Worm (Caenorhabditis elegans) whole organism, L2 larva: ENCODE data around the gene fbxb-41.

Source experiments
- C34F6.9 ChIP-seq: fragments of 150-350 bp; optimal IDR thresholded peaks from 2 replicates; lab custom pipeline; 2014; ENCODE audit warnings: missing biosample characterization, missing genetic modification characterization
- F13H6.1 ChIP-seq: sonication (generic microtip); optimal IDR thresholded peaks from 2 replicates; lab custom pipeline; 2016; ENCODE audit warnings: missing genetic modification characterization, missing compliant biosample characterization
- ZK546.5 ChIP-seq: sonication (generic microtip); optimal IDR thresholded peaks from 2 replicates; lab custom pipeline; 2017; ENCODE audit warnings: missing biosample characterization, missing genetic modification characterization
- alr-1 ChIP-seq: fragments of 150-350 bp; optimal IDR thresholded peaks from 2 replicates; lab custom pipeline; 2014; ENCODE audit warnings: missing biosample characterization, missing genetic modification characterization
- aly-2 ChIP-seq: fragments of 150-350 bp; optimal IDR thresholded peaks from 2 replicates; lab custom pipeline; 2014; ENCODE audit warnings: missing biosample characterization, missing genetic modification characterization
- ama-1 ChIP-seq: fragments of 150-350 bp; optimal IDR thresholded peaks from 2 replicates; lab custom pipeline; 2018; ENCODE audit warnings: inconsistent platforms
- blmp-1 ChIP-seq: sonication (generic microtip); optimal IDR thresholded peaks from 2 replicates; lab custom pipeline; 2017; ENCODE audit warnings: missing genetic modification characterization, mild to moderate bottlenecking, missing compliant biosample characterization, antibody characterized with exemption, moderate library complexity; ENCODE audit not compliant: insufficient read depth
- ceh-16 ChIP-seq: fragments of 150-350 bp; optimal IDR thresholded peaks from 2 replicates; lab custom pipeline; 2014; ENCODE audit warnings: missing biosample characterization, missing genetic modification characterization
- crh-2 ChIP-seq: sonication (generic microtip); optimal IDR thresholded peaks from 2 replicates; lab custom pipeline; 2017; ENCODE audit warnings: missing biosample characterization, missing genetic modification characterization
- dmd-4 ChIP-seq: sonication (generic microtip); optimal IDR thresholded peaks from 2 replicates; lab custom pipeline; 2017; ENCODE audit warnings: missing biosample characterization, missing genetic modification characterization
- egl-27 ChIP-seq: sonication (generic microtip); optimal IDR thresholded peaks from 3 replicates; lab custom pipeline; 2017; ENCODE audit warnings: missing biosample characterization, missing genetic modification reagents, missing genetic modification characterization
- elt-3 ChIP-seq: sonication (generic microtip); optimal IDR thresholded peaks from 2 replicates; lab custom pipeline; 2017; ENCODE audit warnings: missing biosample characterization, missing genetic modification characterization
- fos-1 ChIP-seq: fragments of 150-350 bp; optimal IDR thresholded peaks from 2 replicates; lab custom pipeline; 2014; ENCODE audit warnings: missing biosample characterization, missing genetic modification characterization
- lin-11 ChIP-seq: fragments of 150-350 bp; sonication (generic microtip); optimal IDR thresholded peaks from 2 replicates; lab custom pipeline; 2014; ENCODE audit warnings: missing biosample characterization, missing genetic modification characterization, inconsistent platforms, mixed read lengths
- lin-13 ChIP-seq: fragments of 150-350 bp; optimal IDR thresholded peaks from 2 replicates; lab custom pipeline; 2014; ENCODE audit warnings: missing biosample characterization, missing genetic modification reagents, missing genetic modification characterization
- lin-39 ChIP-seq: fragments of 150-350 bp; optimal IDR thresholded peaks from 2 replicates; lab custom pipeline; 2014; ENCODE audit warnings: missing biosample characterization, missing genetic modification reagents, missing genetic modification characterization
- lsy-2 ChIP-seq, 2 experiments: fragments of 150-350 bp in 1 of 2; sonication (generic microtip) in 1 of 2; optimal IDR thresholded peaks; 2 replicates each; lab custom pipeline; 2014 to 2017; ENCODE audit warnings: missing biosample characterization in 2 of 2, missing genetic modification characterization in 2 of 2
- mab-5 ChIP-seq: fragments of 150-350 bp; optimal IDR thresholded peaks from 2 replicates; lab custom pipeline; 2014; ENCODE audit warnings: missing biosample characterization, missing genetic modification characterization
- mbf-1 ChIP-seq: sonication (generic microtip); optimal IDR thresholded peaks from 2 replicates; lab custom pipeline; 2017; ENCODE audit warnings: missing biosample characterization, missing genetic modification characterization
- mdl-1 ChIP-seq, 2 experiments: fragments of 150-350 bp in 1 of 2; sonication (generic microtip) in 1 of 2; optimal IDR thresholded peaks; 2 replicates each; lab custom pipeline; 2017; ENCODE audit warnings: missing biosample characterization in 2 of 2, missing genetic modification characterization in 2 of 2
- nhr-11 ChIP-seq: fragments of 150-350 bp; optimal IDR thresholded peaks from 2 replicates; lab custom pipeline; 2014; ENCODE audit warnings: missing biosample characterization, missing genetic modification characterization
- nhr-129 ChIP-seq: fragments of 150-350 bp; optimal IDR thresholded peaks from 2 replicates; lab custom pipeline; 2014; ENCODE audit warnings: missing biosample characterization, missing genetic modification characterization
- nhr-21 ChIP-seq: fragments of 150-350 bp; optimal IDR thresholded peaks from 2 replicates; lab custom pipeline; 2014; ENCODE audit warnings: missing biosample characterization, missing genetic modification characterization
- nhr-23 ChIP-seq: fragments of 150-350 bp; optimal IDR thresholded peaks from 2 replicates; lab custom pipeline; 2014; ENCODE audit warnings: missing biosample characterization, missing genetic modification reagents, missing genetic modification characterization
- nhr-237 ChIP-seq: fragments of 150-350 bp; optimal IDR thresholded peaks from 2 replicates; lab custom pipeline; 2014; ENCODE audit warnings: missing biosample characterization, missing genetic modification characterization
- nhr-25 ChIP-seq: fragments of 150-350 bp; sonication (generic microtip); optimal IDR thresholded peaks from 3 replicates; lab custom pipeline; 2014; ENCODE audit warnings: missing biosample characterization, missing genetic modification characterization
- nhr-6 ChIP-seq: fragments of 150-350 bp; optimal IDR thresholded peaks from 2 replicates; lab custom pipeline; 2014; ENCODE audit warnings: missing biosample characterization, missing genetic modification characterization
- nhr-77 ChIP-seq: fragments of 150-350 bp; optimal IDR thresholded peaks from 2 replicates; lab custom pipeline; 2014; ENCODE audit warnings: missing biosample characterization, missing genetic modification characterization
- peb-1 ChIP-seq: fragments of 150-350 bp; optimal IDR thresholded peaks from 2 replicates; lab custom pipeline; 2014; ENCODE audit warnings: missing biosample characterization, missing genetic modification characterization
- skn-1 ChIP-seq: sonication (generic microtip); optimal IDR thresholded peaks from 2 replicates; lab custom pipeline; 2017; ENCODE audit warnings: missing biosample characterization, missing genetic modification characterization
- sma-9 ChIP-seq, 2 experiments: fragments of 150-350 bp in 1 of 2; sonication (generic microtip) in 1 of 2; optimal IDR thresholded peaks; 2 replicates each; lab custom pipeline; 2014 to 2016; ENCODE audit warnings: missing genetic modification characterization in 2 of 2, mild to moderate bottlenecking in 1 of 2, missing biosample characterization in 1 of 2, missing compliant biosample characterization in 1 of 2, missing genetic modification reagents in 1 of 2, moderate library complexity in 1 of 2
- unc-55 ChIP-seq: fragments of 150-350 bp; sonication (generic microtip); optimal IDR thresholded peaks from 3 replicates; lab custom pipeline; 2014; ENCODE audit warnings: missing biosample characterization, missing genetic modification reagents, missing genetic modification characterization
- unc-62 ChIP-seq: fragments of 150-350 bp; optimal IDR thresholded peaks from 2 replicates; lab custom pipeline; 2014; ENCODE audit warnings: missing biosample characterization, missing genetic modification reagents, missing genetic modification characterization
- zag-1 ChIP-seq: fragments of 150-350 bp; optimal IDR thresholded peaks from 2 replicates; lab custom pipeline; 2014; ENCODE audit warnings: missing biosample characterization, missing genetic modification characterization
- ztf-1 ChIP-seq: fragments of 200-800 bp; sonication (Bioruptor generic); conservative IDR thresholded peaks from 2 replicates; pipeline ENCODE4 v1.3.6; 2022; ENCODE audit warnings: missing genetic modification characterization, missing compliant biosample characterization
- ztf-11 ChIP-seq: sonication (generic microtip); optimal IDR thresholded peaks from 2 replicates; lab custom pipeline; 2017; ENCODE audit warnings: missing biosample characterization, missing genetic modification characterization
- ztf-4 ChIP-seq: fragments of 150-350 bp; optimal IDR thresholded peaks from 2 replicates; lab custom pipeline; 2014; ENCODE audit warnings: missing biosample characterization, missing genetic modification characterization

The fbxb-41 gene

ce11 chrII:1084899-1085298 lies 42.8 kb upstream of the fbxb-41 start:
- no peak for TF ChIP-seq ZK546.5
- peak; percentile 71 for TF ChIP-seq nhr-129 (tag; lab: Kevin White, UChicago)
- peak; percentile 90 for TF ChIP-seq F13H6.1 (tag; lab: Kevin White, UChicago)
- TF ChIP-seq lin-13 (GFP tag; lab: Kevin White, UChicago), result peak; percentile 38
- no peak for TF ChIP-seq ztf-4 (tag; lab: Kevin White, UChicago)
- TF ChIP-seq unc-62, result no peak
- peak; percentile 48 for TF ChIP-seq crh-2 (tag; lab: Kevin White, UChicago)
- no peak for TF ChIP-seq aly-2
- TF ChIP-seq lsy-2 (tag; optimal IDR thresholded peaks at IDR 0.05; lab: Kevin White, UChicago), result peak; percentile 30 to 69
- TF ChIP-seq blmp-1, result no peak
- TF ChIP-seq ceh-16 (tag; lab: Kevin White, UChicago), result no peak
- TF ChIP-seq zag-1 (tag; lab: Kevin White, UChicago), result no peak
- peak; percentile 33 for TF ChIP-seq mab-5 (tag; lab: Kevin White, UChicago)
- TF ChIP-seq mdl-1 (tag; optimal IDR thresholded peaks at IDR 0.05; lab: Kevin White, UChicago), result no peak
- no peak for TF ChIP-seq elt-3 (tag; lab: Kevin White, UChicago)
- no peak for TF ChIP-seq nhr-25 (tag; lab: Kevin White, UChicago)
- no peak for TF ChIP-seq nhr-23
- TF ChIP-seq unc-55 (GFP tag; lab: Kevin White, UChicago), result peak; percentile 46
- no peak for TF ChIP-seq ama-1 (lab: Kevin White, UChicago)
- TF ChIP-seq sma-9 (GFP tag; optimal IDR thresholded peaks at IDR 0.05; lab: Kevin White, UChicago), result peak; percentile 74
- no peak for TF ChIP-seq sma-9 (tag; optimal IDR thresholded peaks at IDR 0.05; lab: Kevin White, UChicago)
- TF ChIP-seq egl-27 (tag; lab: Kevin White, UChicago), result peak; percentile 60
- TF ChIP-seq alr-1, result no peak
- TF ChIP-seq nhr-11 (tag; lab: Kevin White, UChicago), result no peak
- peak; percentile 57 for TF ChIP-seq C34F6.9 (tag; lab: Kevin White, UChicago)
- TF ChIP-seq nhr-21 (tag; lab: Kevin White, UChicago), result no peak
- TF ChIP-seq lin-11 (tag; lab: Kevin White, UChicago), result no peak
- no peak for TF ChIP-seq peb-1

ce11 chrII:1082859-1083258 lies 40.7 kb upstream of the fbxb-41 start, which contains the start of gene K02E7.1:
Gene K02E7.1 (plus strand): TSS chrII:1083159.
- TF ChIP-seq peb-1 (no peak), nhr-77 (no peak), zag-1 (tag; lab: Kevin White, UChicago) (no peak), lin-39 (tag; lab: Kevin White, UChicago) (no peak), skn-1 (tag; lab: Kevin White, UChicago) (no peak), blmp-1 (no peak), ztf-1 (GFP tag; lab: Robert Waterston, UW) (no peak)

DNA sequence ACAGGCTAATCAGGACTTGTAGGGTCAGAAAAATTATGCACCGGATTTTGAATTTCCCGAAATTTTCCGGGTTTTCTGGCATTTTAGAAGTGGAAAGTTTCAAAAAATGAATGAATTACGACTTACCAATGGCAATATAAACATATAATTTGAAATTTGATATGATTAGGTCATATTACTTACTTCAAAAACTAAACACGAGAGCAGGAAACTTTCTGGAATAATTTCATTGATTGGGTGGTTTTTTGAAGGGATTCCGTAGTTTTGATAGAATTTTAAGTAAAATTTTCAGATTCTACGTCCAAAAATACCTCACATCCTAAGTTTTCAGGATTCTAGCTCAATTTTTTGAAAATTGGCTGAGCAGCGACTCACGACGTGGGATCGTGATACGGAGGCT lies 33.3 kb upstream of the fbxb-41 start, which contains the start of gene K02E7.11:
TSS of gene K02E7.11 (minus strand) at position 101 of the 400 bp plus-strand sequence.
- TF ChIP-seq nhr-11 (tag; lab: Kevin White, UChicago) (no peak), dmd-4 (no peak), nhr-6 (tag; lab: Kevin White, UChicago) (no peak), nhr-25 (tag; lab: Kevin White, UChicago) (no peak), unc-55 (GFP tag; lab: Kevin White, UChicago) (no peak)

- TF ChIP-seq mdl-1 (tag; optimal IDR thresholded peaks at IDR 0.05; lab: Kevin White, UChicago) (no peak), ZK546.5 (no peak), nhr-21 (tag; lab: Kevin White, UChicago) (no peak), fos-1 (tag; lab: Kevin White, UChicago) (no peak), ama-1 (lab: Kevin White, UChicago) (no peak)
- TF ChIP-seq, all 48 proteins: peak for 0
Observed at ce11 chrII:1072106-1072505, 30.0 kb upstream of the fbxb-41 start, which contains the start of gene K02E7.4. Gene K02E7.4 (plus strand): TSS chrII:1072406.

DNA sequence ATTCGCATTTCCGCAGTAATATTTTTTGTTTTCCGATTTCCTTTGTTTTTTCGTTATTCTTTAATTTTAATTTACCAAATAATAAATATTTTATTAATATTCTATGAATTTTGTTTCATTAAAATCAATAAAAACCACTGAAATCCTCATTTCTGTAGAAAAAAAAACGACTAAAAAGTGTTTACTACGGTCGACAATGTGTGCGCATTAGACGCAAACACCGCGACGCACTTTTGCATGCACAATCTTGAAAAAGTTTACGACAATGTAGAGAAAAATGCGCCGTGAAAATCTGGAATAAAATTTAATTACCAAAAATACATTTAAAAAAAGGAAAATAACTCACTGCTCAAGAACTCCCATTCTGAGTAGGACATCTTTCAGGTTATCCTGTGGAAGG lies 29.3 kb upstream of the fbxb-41 start:
- no peak for TF ChIP-seq unc-62
- TF ChIP-seq alr-1, result no peak
- TF ChIP-seq crh-2 (tag; lab: Kevin White, UChicago), result no peak
- TF ChIP-seq nhr-237 (tag; lab: Kevin White, UChicago), result no peak
- no peak for TF ChIP-seq zag-1 (tag; lab: Kevin White, UChicago)
- TF ChIP-seq mbf-1 (tag; lab: Kevin White, UChicago), result no peak
- no peak for TF ChIP-seq mdl-1 (tag; optimal IDR thresholded peaks at IDR 0.05; lab: Kevin White, UChicago)
- TF ChIP-seq ztf-11 (tag; lab: Kevin White, UChicago), result no peak
